Fruit fly (Drosophila melanogaster) whole organism, prepupa: ENCODE results near the gene CG5087.
A peak's percentile ranks its signal among the peaks of the same experiment; 100 is the strongest.

Source experiments
- CG11762 ChIP-seq: fragments of 200-800 bp; sonication (Bioruptor generic); optimal IDR thresholded peaks from 3 replicates; lab custom pipeline; 2016; ENCODE audit warnings: missing biosample characterization, missing genetic modification characterization; ENCODE audit not compliant: insufficient read depth
- Hr39 ChIP-seq: fragments of 200-800 bp; sonication (Bioruptor generic); optimal IDR thresholded peaks from 2 replicates; lab custom pipeline; 2016; ENCODE audit warnings: missing biosample characterization, missing genetic modification characterization
- Smox ChIP-seq: fragments of 200-800 bp; sonication (Bioruptor generic); optimal IDR thresholded peaks from 3 replicates; lab custom pipeline; 2016; ENCODE audit warnings: missing biosample characterization, missing genetic modification characterization

DNA sequence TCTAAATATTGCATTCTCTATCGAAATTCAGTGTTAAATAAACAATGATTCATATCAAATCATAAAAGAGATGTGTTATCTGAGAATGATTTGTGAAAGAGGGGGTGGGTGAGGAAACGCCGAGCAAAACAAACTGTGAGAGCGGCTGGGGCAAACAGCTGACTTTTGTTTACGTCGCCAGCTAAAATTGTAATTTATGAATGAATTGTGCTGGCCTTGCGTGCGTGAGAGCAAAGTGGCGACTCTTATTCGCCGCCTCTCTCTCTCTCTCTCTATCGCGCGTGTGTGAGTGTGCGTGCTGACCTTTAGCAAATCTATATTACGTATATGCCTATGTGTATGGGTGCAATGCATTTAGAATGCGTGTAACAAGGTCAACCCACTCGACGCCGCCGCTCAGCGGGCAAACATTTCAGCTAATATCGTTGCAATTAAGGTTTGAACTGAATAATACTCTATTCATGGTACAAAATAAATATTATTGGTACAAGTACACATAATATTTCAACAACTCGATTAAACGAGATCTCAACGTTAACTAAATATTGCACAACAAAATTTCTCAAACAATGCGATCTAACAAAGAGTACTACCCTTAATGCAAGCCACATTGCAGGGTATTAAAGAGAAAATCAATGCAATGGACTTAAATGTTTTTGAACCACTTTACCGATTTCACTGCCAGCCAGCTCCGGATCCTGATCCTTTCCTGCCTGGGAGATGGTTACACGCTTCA lies 19.1 kb upstream of the CG5087 start:
- no peak for TF ChIP-seq Smox (GFP tag; lab: Kevin White, UChicago)
- TF ChIP-seq CG11762, result no peak
- peak; percentile 70 for TF ChIP-seq Hr39 (GFP tag; lab: Kevin White, UChicago)
